Worm (Caenorhabditis elegans) whole organism, L1 larva: ENCODE results near the gene F37B4.10.

Experiments used
- C16A3.4 ChIP-seq: fragments of 150-350 bp; optimal IDR thresholded peaks from 2 replicates; lab custom pipeline; 2014; ENCODE audit warnings: missing biosample characterization, missing genetic modification characterization
- ceh-82 ChIP-seq, 3 experiments: fragments of 150-350 bp in 1 of 3; sonication (generic microtip) in 2 of 3; optimal IDR thresholded peaks; 2 replicates each; lab custom pipeline; 2014 to 2017; ENCODE audit warnings: missing biosample characterization in 3 of 3, missing genetic modification characterization in 3 of 3
- elt-3 ChIP-seq, 6 experiments: fragments of 150-350 bp in 1 of 6; sonication (generic microtip); optimal IDR thresholded peaks; 2 replicates each; lab custom pipeline; 2017 to 2018; ENCODE audit warnings: missing biosample characterization in 6 of 6, missing genetic modification characterization in 6 of 6, inconsistent platforms in 1 of 6
- fos-1 ChIP-seq: fragments of 150-350 bp; optimal IDR thresholded peaks from 2 replicates; lab custom pipeline; 2014; ENCODE audit warnings: missing biosample characterization, missing genetic modification characterization
- lin-13 ChIP-seq: fragments of 150-350 bp; optimal IDR thresholded peaks from 2 replicates; lab custom pipeline; 2014; ENCODE audit warnings: missing biosample characterization, missing genetic modification reagents, missing genetic modification characterization
- lsy-2 ChIP-seq, 2 experiments: fragments of 150-350 bp; optimal IDR thresholded peaks; 2 replicates each; lab custom pipeline; 2014; ENCODE audit warnings: missing biosample characterization in 2 of 2, missing genetic modification characterization in 2 of 2
- nhr-77 ChIP-seq: fragments of 150-350 bp; optimal IDR thresholded peaks from 2 replicates; lab custom pipeline; 2014; ENCODE audit warnings: missing biosample characterization, missing genetic modification characterization
- pqm-1 ChIP-seq: sonication (generic microtip); optimal IDR thresholded peaks from 3 replicates; lab custom pipeline; 2017; ENCODE audit warnings: missing biosample characterization, missing genetic modification characterization
- sptf-1 ChIP-seq: fragments of 150-350 bp; optimal IDR thresholded peaks from 2 replicates; lab custom pipeline; 2014; ENCODE audit warnings: missing biosample characterization, missing genetic modification characterization
- unc-62 ChIP-seq: fragments of 150-350 bp; optimal IDR thresholded peaks from 2 replicates; lab custom pipeline; 2014; ENCODE audit warnings: missing biosample characterization, missing genetic modification reagents, missing genetic modification characterization
- zag-1 ChIP-seq: fragments of 150-350 bp; optimal IDR thresholded peaks from 2 replicates; lab custom pipeline; 2014; ENCODE audit warnings: missing biosample characterization, missing genetic modification characterization
- zip-4 ChIP-seq: fragments of 200-800 bp; sonication (Bioruptor generic); optimal IDR thresholded peaks from 2 replicates; lab custom pipeline; 2018; ENCODE audit warnings: mild to moderate bottlenecking, missing genetic modification characterization, moderate library complexity, missing compliant biosample characterization
- ztf-11 ChIP-seq, 2 experiments: sonication (generic microtip); optimal IDR thresholded peaks; 2 replicates each; lab custom pipeline; 2016 to 2017; ENCODE audit warnings: missing genetic modification characterization in 2 of 2, missing biosample characterization in 1 of 2, missing compliant biosample characterization in 1 of 2

ce11 chrV:2884411-2884810 lies 7.0 kb upstream of the F37B4.10 start, which contains the start of gene sre-24:
- no peak for TF ChIP-seq elt-3 (tag; optimal IDR thresholded peaks at IDR 0.05; lab: Kevin White, UChicago)
- TF ChIP-seq fos-1 (tag; lab: Kevin White, UChicago) = no peak
- TF ChIP-seq sptf-1 = no peak
- no peak for TF ChIP-seq pqm-1
- TF ChIP-seq zag-1 (tag; lab: Kevin White, UChicago) = no peak
- TF ChIP-seq C16A3.4 (tag; lab: Kevin White, UChicago) = no peak
- no peak for TF ChIP-seq zip-4
- no peak for TF ChIP-seq unc-62 (GFP tag; lab: Kevin White, UChicago)
- no peak for TF ChIP-seq lin-13 (GFP tag; lab: Kevin White, UChicago)
- no peak for TF ChIP-seq ztf-11 (tag; optimal IDR thresholded peaks at IDR 0.05; lab: Kevin White, UChicago)
- no peak for TF ChIP-seq lsy-2 (tag; optimal IDR thresholded peaks at IDR 0.05; lab: Kevin White, UChicago)
- TF ChIP-seq nhr-77 (tag; lab: Kevin White, UChicago) = no peak
- TF ChIP-seq ceh-82 (tag; optimal IDR thresholded peaks at IDR 0.05; lab: Kevin White, UChicago) = no peak
